Fruit fly (Drosophila melanogaster) whole organism, embryonic: ENCODE results near the gene JMJD5.

Experiments used
- Abd-B ChIP-seq: fragments of 200-800 bp; sonication (Bioruptor generic); optimal IDR thresholded peaks from 2 replicates; lab custom pipeline; 2018; ENCODE audit warnings: missing biosample characterization, mild to moderate bottlenecking, missing genetic modification characterization, moderate library complexity
- Antp ChIP-seq: fragments of 200-800 bp; sonication (Bioruptor generic); optimal IDR thresholded peaks from 3 replicates; lab custom pipeline; 2016; ENCODE audit warnings: missing biosample characterization, missing genetic modification characterization
- BEAF-32 ChIP-seq: fragments of 200-800 bp; sonication (Bioruptor generic); optimal IDR thresholded peaks from 3 replicates; lab custom pipeline; 2017; ENCODE audit warnings: missing biosample characterization, missing genetic modification characterization, mild to moderate bottlenecking, moderate library complexity, missing genetic modification reagents
- CG10147 ChIP-seq: fragments of 200-800 bp; sonication (Bioruptor generic); optimal IDR thresholded peaks from 2 replicates; lab custom pipeline; 2019; ENCODE audit warnings: missing biosample characterization, mild to moderate bottlenecking, missing genetic modification characterization, moderate library complexity
- CG10267 ChIP-seq: fragments of 200-800 bp; sonication (Bioruptor generic); optimal IDR thresholded peaks from 2 replicates; lab custom pipeline; 2018; ENCODE audit warnings: missing biosample characterization, mild to moderate bottlenecking, missing genetic modification characterization, moderate library complexity
- CG10274 ChIP-seq: fragments of 200-800 bp; sonication (Bioruptor generic); optimal IDR thresholded peaks from 3 replicates; lab custom pipeline; 2017; ENCODE audit warnings: missing biosample characterization, mild to moderate bottlenecking, missing genetic modification characterization
- CG1233 ChIP-seq: fragments of 200-800 bp; sonication (Bioruptor generic); optimal IDR thresholded peaks from 4 replicates; lab custom pipeline; 2018; ENCODE audit warnings: missing biosample characterization, mild to moderate bottlenecking, missing genetic modification characterization
- CG12744 ChIP-seq: fragments of 200-800 bp; sonication (Bioruptor generic); optimal IDR thresholded peaks from 2 replicates; lab custom pipeline; 2016; ENCODE audit warnings: missing biosample characterization, missing genetic modification characterization
- CG12769 ChIP-seq: fragments of 200-800 bp; sonication (Bioruptor generic); optimal IDR thresholded peaks from 2 replicates; lab custom pipeline; 2019; ENCODE audit warnings: missing biosample characterization, mild to moderate bottlenecking, missing genetic modification characterization, moderate library complexity
- CG16813 ChIP-seq: fragments of 200-800 bp; sonication (Bioruptor generic); IDR thresholded peaks from 3 replicates; pipeline ENCODE4 v1.3.6; 2022; ENCODE audit warnings: missing biosample characterization, missing genetic modification characterization; ENCODE audit not compliant: partially characterized antibody
- CG17328 ChIP-seq: fragments of 200-800 bp; sonication (Bioruptor generic); IDR thresholded peaks from 2 replicates; pipeline ENCODE4 v1.3.6; 2022; ENCODE audit warnings: missing biosample characterization, missing genetic modification characterization
- CG17829 ChIP-seq: fragments of 200-800 bp; optimal IDR thresholded peaks from 2 replicates; lab custom pipeline; 2019; ENCODE audit warnings: missing biosample characterization, mild to moderate bottlenecking, missing genetic modification characterization, moderate library complexity
- CG3847 ChIP-seq: fragments of 200-800 bp; sonication (Bioruptor generic); IDR thresholded peaks from 2 replicates; pipeline ENCODE4 v1.3.6; 2022; ENCODE audit warnings: missing biosample characterization, missing genetic modification characterization
- CG42726 ChIP-seq: fragments of 200-800 bp; sonication (Bioruptor generic); IDR thresholded peaks from 2 replicates; pipeline ENCODE4 v1.3.6; 2022; ENCODE audit warnings: missing biosample characterization, missing genetic modification characterization; ENCODE audit not compliant: partially characterized antibody
- CG4360 ChIP-seq: fragments of 200-800 bp; sonication (Bioruptor generic); IDR thresholded peaks from 2 replicates; pipeline ENCODE4 v1.3.6; 2022; ENCODE audit warnings: missing biosample characterization, missing genetic modification characterization
- CG4404 ChIP-seq: fragments of 200-800 bp; sonication (Bioruptor generic); IDR thresholded peaks from 2 replicates; pipeline ENCODE4 v1.3.6; 2022; ENCODE audit warnings: missing biosample characterization, missing genetic modification characterization
- CG4854 ChIP-seq: fragments of 200-800 bp; sonication (Bioruptor generic); optimal IDR thresholded peaks from 2 replicates; lab custom pipeline; 2016; ENCODE audit warnings: missing biosample characterization, missing genetic modification characterization, inconsistent platforms
- CG5180 ChIP-seq: fragments of 200-800 bp; sonication (Bioruptor generic); optimal IDR thresholded peaks from 3 replicates; lab custom pipeline; 2017; ENCODE audit warnings: missing biosample characterization, missing genetic modification characterization, mild to moderate bottlenecking, moderate library complexity, missing genetic modification reagents
- CG6683 ChIP-seq: fragments of 200-800 bp; sonication (Bioruptor generic); optimal IDR thresholded peaks from 2 replicates; lab custom pipeline; 2017; ENCODE audit warnings: missing biosample characterization, mild to moderate bottlenecking, missing genetic modification characterization, missing genetic modification reagents
- CG6813 ChIP-seq: fragments of 200-800 bp; sonication (Bioruptor generic); optimal IDR thresholded peaks from 2 replicates; lab custom pipeline; 2017; ENCODE audit warnings: missing biosample characterization, missing genetic modification characterization, mild to moderate bottlenecking, moderate library complexity, missing genetic modification reagents
- CG7745 ChIP-seq: fragments of 200-800 bp; sonication (Bioruptor generic); optimal IDR thresholded peaks from 2 replicates; lab custom pipeline; 2018; ENCODE audit warnings: missing biosample characterization, mild to moderate bottlenecking, missing genetic modification characterization, moderate library complexity
- CG8388 ChIP-seq: fragments of 200-800 bp; sonication (Bioruptor generic); optimal IDR thresholded peaks from 2 replicates; lab custom pipeline; 2019; ENCODE audit warnings: missing biosample characterization, mild to moderate bottlenecking, missing genetic modification characterization, moderate library complexity
- CG8765 ChIP-seq: fragments of 200-800 bp; sonication (Bioruptor generic); IDR thresholded peaks from 2 replicates; pipeline ENCODE4 v1.3.6; 2022; ENCODE audit warnings: missing biosample characterization, missing genetic modification characterization
- Doc3 ChIP-seq: fragments of 200-800 bp; sonication (Bioruptor generic); IDR thresholded peaks from 3 replicates; pipeline ENCODE4 v1.3.6; 2022; ENCODE audit warnings: missing biosample characterization, missing genetic modification characterization; ENCODE audit not compliant: partially characterized antibody
- E2f1 ChIP-seq: fragments of 200-800 bp; sonication (Bioruptor generic); IDR thresholded peaks from 2 replicates; pipeline ENCODE4 v1.3.6; 2022; ENCODE audit warnings: missing biosample characterization, missing genetic modification characterization
- H15 ChIP-seq: fragments of 200-800 bp; sonication (Bioruptor generic); IDR thresholded peaks from 3 replicates; pipeline ENCODE4 v1.3.6; 2022; ENCODE audit warnings: missing biosample characterization, missing genetic modification characterization
- HLH3B ChIP-seq: fragments of 200-800 bp; sonication (Bioruptor generic); IDR thresholded peaks from 2 replicates; pipeline ENCODE4 v1.3.6; 2022; ENCODE audit warnings: missing biosample characterization, missing genetic modification characterization
- Hr39 ChIP-seq: fragments of >200 bp; optimal IDR thresholded peaks from 2 replicates; lab custom pipeline; 2017
- Jarid2 ChIP-seq: fragments of 200-800 bp; sonication (Bioruptor generic); optimal IDR thresholded peaks from 3 replicates; lab custom pipeline; 2017; ENCODE audit warnings: mild to moderate bottlenecking, missing biosample characterization, missing genetic modification reagents, missing genetic modification characterization
- Lpt ChIP-seq: fragments of >200 bp; optimal IDR thresholded peaks from 2 replicates; lab custom pipeline; 2018; ENCODE audit warnings: missing biosample characterization, missing genetic modification characterization
- NC2β ChIP-seq: fragments of 200-800 bp; sonication (Bioruptor generic); optimal IDR thresholded peaks from 2 replicates; lab custom pipeline; 2016; ENCODE audit warnings: missing biosample characterization, missing genetic modification characterization
- Vsx1 ChIP-seq: fragments of 200-800 bp; sonication (Bioruptor generic); optimal IDR thresholded peaks from 2 replicates; lab custom pipeline; 2017; ENCODE audit warnings: missing biosample characterization, mild to moderate bottlenecking, missing genetic modification characterization, missing genetic modification reagents
- Xbp1 ChIP-seq: fragments of 200-800 bp; sonication (Bioruptor generic); optimal IDR thresholded peaks from 3 replicates; lab custom pipeline; 2016; ENCODE audit warnings: missing biosample characterization, mild to moderate bottlenecking, missing genetic modification characterization
- ab ChIP-seq: fragments of 200-800 bp; sonication (Bioruptor generic); optimal IDR thresholded peaks from 2 replicates; lab custom pipeline; 2016; ENCODE audit warnings: missing biosample characterization, missing genetic modification characterization
- az2 ChIP-seq: fragments of 200-800 bp; sonication (Bioruptor generic); optimal IDR thresholded peaks from 3 replicates; lab custom pipeline; 2016; ENCODE audit warnings: missing biosample characterization, missing genetic modification characterization
- dan ChIP-seq: fragments of 200-800 bp; sonication (Bioruptor generic); IDR thresholded peaks from 2 replicates; pipeline ENCODE4 v1.3.6; 2022; ENCODE audit warnings: missing biosample characterization, missing genetic modification characterization
- dysf ChIP-seq: fragments of 200-800 bp; sonication (Bioruptor generic); IDR thresholded peaks from 3 replicates; pipeline ENCODE4 v1.3.6; 2022; ENCODE audit warnings: missing biosample characterization, missing genetic modification characterization
- fd96Cb ChIP-seq: fragments of 200-800 bp; sonication (Bioruptor generic); optimal IDR thresholded peaks from 2 replicates; lab custom pipeline; 2018; ENCODE audit warnings: missing biosample characterization, mild to moderate bottlenecking, missing genetic modification characterization, moderate library complexity
- gem ChIP-seq: fragments of 200-800 bp; sonication (Bioruptor generic); optimal IDR thresholded peaks from 2 replicates; lab custom pipeline; 2019; ENCODE audit warnings: missing biosample characterization, mild to moderate bottlenecking, missing genetic modification characterization, moderate library complexity
- lbe ChIP-seq: fragments of 200-800 bp; sonication (Bioruptor generic); optimal IDR thresholded peaks from 2 replicates; lab custom pipeline; 2016; ENCODE audit warnings: missing biosample characterization, mild to moderate bottlenecking, missing genetic modification characterization
- lola ChIP-seq, 3 experiments: fragments of >200 bp in 2 of 3; fragments of 200-800 bp in 1 of 3; sonication (Bioruptor generic) in 1 of 3; optimal IDR thresholded peaks; 2 replicates each; lab custom pipeline; 2017 to 2019; ENCODE audit warnings: missing biosample characterization in 3 of 3, missing genetic modification characterization in 3 of 3, mild to moderate bottlenecking in 1 of 3, moderate library complexity in 1 of 3
- nom ChIP-seq: fragments of 200-800 bp; sonication (Bioruptor generic); optimal IDR thresholded peaks from 2 replicates; lab custom pipeline; 2017; ENCODE audit warnings: missing biosample characterization, missing genetic modification characterization, mild to moderate bottlenecking, moderate library complexity, missing genetic modification reagents
- pfk ChIP-seq: fragments of 200-800 bp; sonication (Bioruptor generic); optimal IDR thresholded peaks from 2 replicates; lab custom pipeline; 2018; ENCODE audit warnings: missing biosample characterization, mild to moderate bottlenecking, missing genetic modification characterization, moderate library complexity
- pita ChIP-seq: fragments of 200-800 bp; sonication (Bioruptor generic); optimal IDR thresholded peaks from 2 replicates; lab custom pipeline; 2017; ENCODE audit warnings: missing biosample characterization, mild to moderate bottlenecking, missing genetic modification characterization
- pnt ChIP-seq: fragments of 200-800 bp; sonication (Bioruptor generic); optimal IDR thresholded peaks from 3 replicates; lab custom pipeline; 2016; ENCODE audit warnings: missing biosample characterization, missing genetic modification characterization
- pum ChIP-seq: fragments of 200-800 bp; sonication (Bioruptor generic); optimal IDR thresholded peaks from 2 replicates; lab custom pipeline; 2016; ENCODE audit warnings: missing biosample characterization, missing genetic modification characterization
- tll ChIP-seq, 2 experiments: fragments of 200-800 bp in 1 of 2; fragments of >200 bp in 1 of 2; sonication (Bioruptor generic) in 1 of 2; optimal IDR thresholded peaks; 2 replicates each; lab custom pipeline; 2017 to 2019; ENCODE audit warnings: missing biosample characterization in 2 of 2, missing genetic modification characterization in 2 of 2, mild to moderate bottlenecking in 1 of 2, moderate library complexity in 1 of 2
- toy ChIP-seq: fragments of 200-800 bp; sonication (Bioruptor generic); IDR thresholded peaks from 2 replicates; pipeline ENCODE4 v1.3.6; 2022; ENCODE audit warnings: missing biosample characterization, missing genetic modification characterization
- vfl ChIP-seq: fragments of 200-800 bp; sonication (Bioruptor generic); optimal IDR thresholded peaks from 2 replicates; lab custom pipeline; 2016; ENCODE audit warnings: missing biosample characterization, missing genetic modification characterization

Gene JMJD5

dm6 chr3L:802700-803273, 38.4 kb downstream of the JMJD5 start (continued):
- TF ChIP-seq pum (GFP tag; lab: Kevin White, UChicago) (peak; percentile 83), CG4854 (peak; percentile 67), CG10274 (GFP tag; lab: Kevin White, UChicago) (peak; percentile 70), CG42726 (GFP tag; lab: Robert Waterston, UW) (no peak), Abd-B (GFP tag; lab: Kevin White, UChicago) (peak; percentile 81), NC2β (GFP tag; lab: Kevin White, UChicago) (peak; percentile 83), fd96Cb (tag; lab: Kevin White, UChicago) (peak; percentile 88), CG6813 (GFP tag; lab: Kevin White, UChicago) (peak; percentile 90), Hr39 (lab: Kevin White, UChicago) (no peak), Antp (peak; percentile 93), gem (tag; lab: Kevin White, UChicago) (peak; percentile 91), H15 (GFP tag; lab: Robert Waterston, UW) (peak; percentile 90), pfk (GFP tag; lab: Kevin White, UChicago) (no peak), CG10147 (GFP tag; lab: Kevin White, UChicago) (peak; percentile 80), dan (GFP tag; lab: Robert Waterston, UW) (peak; percentile 80; the same call in 1 of the 2 replicates), toy (GFP tag; lab: Robert Waterston, UW) (peak; percentile 80; the same call in 1 of the 2 replicates), vfl (GFP tag; lab: Kevin White, UChicago) (peak; percentile 81), CG4360 (GFP tag; lab: Robert Waterston, UW) (peak; percentile 71), tll (GFP tag; optimal IDR thresholded peaks at IDR 0.05; lab: Kevin White, UChicago) (no peak), CG3847 (GFP tag; lab: Robert Waterston, UW) (peak; percentile 87), CG12769 (tag; lab: Kevin White, UChicago) (peak; percentile 96), HLH3B (GFP tag; lab: Robert Waterston, UW) (peak; percentile 94), lbe (GFP tag; lab: Kevin White, UChicago) (peak; percentile 90), ab (GFP tag; lab: Kevin White, UChicago) (peak; percentile 68), Lpt (GFP tag; lab: Kevin White, UChicago) (no peak), CG1233 (GFP tag; lab: Kevin White, UChicago) (peak; percentile 70), Jarid2 (GFP tag; lab: Kevin White, UChicago) (peak; percentile 28), az2 (GFP tag; lab: Kevin White, UChicago) (peak; percentile 90), Doc3 (GFP tag; lab: Robert Waterston, UW) (no peak), Xbp1 (GFP tag; lab: Kevin White, UChicago) (peak; percentile 92), CG8388 (GFP tag; lab: Kevin White, UChicago) (peak; percentile 87), CG8765 (GFP tag; lab: Robert Waterston, UW) (peak; percentile 74), CG12744 (GFP tag; lab: Kevin White, UChicago) (peak; percentile 75), CG17829 (tag; lab: Kevin White, UChicago) (peak; percentile 77), CG16813 (GFP tag; lab: Robert Waterston, UW) (no peak), Vsx1 (GFP tag; lab: Kevin White, UChicago) (peak; percentile 73), pnt (peak; percentile 83), CG17328 (GFP tag; lab: Robert Waterston, UW) (peak; percentile 94), pita (GFP tag; lab: Kevin White, UChicago) (no peak), CG6683 (GFP tag; lab: Kevin White, UChicago) (peak; percentile 75), E2f1 (GFP tag; lab: Robert Waterston, UW) (peak; percentile 91), CG5180 (peak; percentile 60), nom (GFP tag; lab: Kevin White, UChicago) (peak; percentile 82), CG4404 (GFP tag; lab: Robert Waterston, UW) (peak; percentile 83), lola (GFP tag; optimal IDR thresholded peaks at IDR 0.05; lab: Kevin White, UChicago) (peak in 1 of 3 experiments; percentile 74), BEAF-32 (no peak), CG10267 (tag; lab: Kevin White, UChicago) (peak; percentile 69), dysf (GFP tag; lab: Robert Waterston, UW) (peak; percentile 94), CG7745 (tag; lab: Kevin White, UChicago) (no peak)
